Worm (Caenorhabditis elegans) whole organism, early embryonic: ENCODE results near the gene dnj-7.

ENCODE experiments used
- B0310.2 ChIP-seq: sonication (generic microtip); optimal IDR thresholded peaks from 2 replicates; lab custom pipeline; 2016; ENCODE audit warnings: mild to moderate bottlenecking, missing genetic modification characterization, missing compliant biosample characterization
- aly-1 ChIP-seq: sonication (generic microtip); optimal IDR thresholded peaks from 2 replicates; lab custom pipeline; 2016; ENCODE audit warnings: missing genetic modification characterization, missing compliant biosample characterization
- ama-1 ChIP-seq: fragments of 150-350 bp; optimal IDR thresholded peaks from 2 replicates; lab custom pipeline; 2014
- ceh-13 ChIP-seq: fragments of 200-800 bp; sonication (Bioruptor generic); optimal IDR thresholded peaks from 2 replicates; lab custom pipeline; 2018; ENCODE audit warnings: mild to moderate bottlenecking, missing genetic modification characterization, missing compliant biosample characterization
- ets-7 ChIP-seq: sonication (generic microtip); optimal IDR thresholded peaks from 2 replicates; lab custom pipeline; 2016; ENCODE audit warnings: missing genotype, missing genetic modification characterization, missing compliant biosample characterization
- flt-1 ChIP-seq: fragments of 200-800 bp; sonication (Bioruptor generic); IDR thresholded peaks from 2 replicates; pipeline ENCODE4 v1.3.6; 2022; ENCODE audit warnings: missing genetic modification characterization, missing compliant biosample characterization
- hmbx-1 ChIP-seq: sonication (generic microtip); optimal IDR thresholded peaks from 2 replicates; lab custom pipeline; 2016; ENCODE audit warnings: mild to moderate bottlenecking, missing genetic modification characterization, missing compliant biosample characterization
- hnd-1 ChIP-seq: sonication (generic microtip); optimal IDR thresholded peaks from 2 replicates; lab custom pipeline; 2016; ENCODE audit warnings: missing genetic modification characterization, missing compliant biosample characterization
- pes-1 ChIP-seq: fragments of 200-800 bp; sonication (Bioruptor generic); IDR thresholded peaks from 2 replicates; pipeline ENCODE4 v1.3.6; 2022; ENCODE audit warnings: missing genetic modification reagents, missing genetic modification characterization, missing compliant biosample characterization
- scrt-1 ChIP-seq: fragments of 200-800 bp; sonication (Bioruptor generic); IDR thresholded peaks from 2 replicates; pipeline ENCODE4 v1.3.6; 2022; ENCODE audit warnings: missing genetic modification characterization, missing compliant biosample characterization
- sea-1 ChIP-seq: fragments of 200-800 bp; sonication (Bioruptor generic); conservative IDR thresholded peaks from 2 replicates; pipeline ENCODE4 v1.3.6; 2022; ENCODE audit warnings: missing genetic modification characterization, missing compliant biosample characterization
- tbx-11 ChIP-seq: fragments of 200-800 bp; sonication (Bioruptor generic); IDR thresholded peaks from 2 replicates; pipeline ENCODE4 v1.3.6; 2022; ENCODE audit warnings: missing genetic modification characterization, missing compliant biosample characterization
- tra-4 ChIP-seq: sonication (generic microtip); optimal IDR thresholded peaks from 2 replicates; lab custom pipeline; 2017; ENCODE audit warnings: missing genetic modification characterization, missing compliant biosample characterization

ce11 chrX:7232158-7232822 is 37.9 kb downstream of the dnj-7 start:
- no peak for TF ChIP-seq hmbx-1
- no peak for TF ChIP-seq ama-1 (lab: Kevin White, UChicago)
- no peak for TF ChIP-seq tbx-11 (GFP tag; lab: Robert Waterston, UW)
- no peak for TF ChIP-seq sea-1 (GFP tag; lab: Robert Waterston, UW)
- no peak for TF ChIP-seq pes-1 (GFP tag; lab: Robert Waterston, UW)
- no peak for TF ChIP-seq ceh-13 (GFP tag; lab: Kevin White, UChicago)
- TF ChIP-seq flt-1: no peak
- no peak for TF ChIP-seq aly-1
- no peak for TF ChIP-seq scrt-1 (GFP tag; lab: Robert Waterston, UW)
- TF ChIP-seq tra-4 (tag; lab: Kevin White, UChicago): no peak
- no peak for TF ChIP-seq ets-7 (tag; lab: Kevin White, UChicago)
- no peak for TF ChIP-seq B0310.2 (tag; lab: Kevin White, UChicago)
- TF ChIP-seq hnd-1 (tag; lab: Kevin White, UChicago): no peak
